Worm (Caenorhabditis elegans) whole organism, midembryonic: ENCODE data around the gene nspc-4.
"Not testable (repeated sequence)": the region's sequence is repeated elsewhere in the genome, so short reads cannot be mapped to it uniquely, and the experiment has no call there.

Experiments
- T22C8.4 ChIP-seq: fragments of 200-800 bp; sonication (Bioruptor generic); IDR thresholded peaks from 2 replicates; pipeline ENCODE4 v1.3.6; 2022; ENCODE audit warnings: missing genetic modification characterization, missing compliant biosample characterization
- cog-1 ChIP-seq: sonication (generic microtip); optimal IDR thresholded peaks from 2 replicates; lab custom pipeline; 2016; ENCODE audit warnings: missing genetic modification characterization, missing compliant biosample characterization
- flt-1 ChIP-seq: fragments of 200-800 bp; sonication (Bioruptor generic); IDR thresholded peaks from 2 replicates; pipeline ENCODE4 v1.3.6; 2022; ENCODE audit warnings: missing genetic modification characterization, missing compliant biosample characterization
- klf-2 ChIP-seq: fragments of 200-800 bp; sonication (Bioruptor generic); conservative IDR thresholded peaks from 2 replicates; pipeline ENCODE4 v1.3.6; 2022; ENCODE audit warnings: missing genetic modification reagents, missing genetic modification characterization, missing compliant biosample characterization
- med-1 ChIP-seq: sonication (generic microtip); optimal IDR thresholded peaks from 2 replicates; lab custom pipeline; 2017; ENCODE audit warnings: missing genetic modification characterization, mild to moderate bottlenecking, missing compliant biosample characterization, antibody characterized with exemption, missing genetic modification reagents; ENCODE audit not compliant: insufficient read depth
- ref-1 ChIP-seq: fragments of 200-800 bp; sonication (Bioruptor generic); conservative IDR thresholded peaks from 2 replicates; pipeline ENCODE4 v1.3.6; 2022; ENCODE audit warnings: missing genetic modification reagents, missing genetic modification characterization, missing compliant biosample characterization
- tab-1 ChIP-seq: fragments of 200-800 bp; sonication (Bioruptor generic); IDR thresholded peaks from 2 replicates; pipeline ENCODE4 v1.3.6; 2022; ENCODE audit warnings: missing genetic modification characterization, missing compliant biosample characterization
- ztf-23 ChIP-seq: fragments of 200-800 bp; sonication (Bioruptor generic); IDR thresholded peaks from 2 replicates; pipeline ENCODE4 v1.3.6; 2022; ENCODE audit warnings: missing genetic modification reagents, missing genetic modification characterization, missing compliant biosample characterization
- ztf-29 ChIP-seq: fragments of 200-800 bp; sonication (Bioruptor generic); IDR thresholded peaks from 2 replicates; pipeline ENCODE4 v1.3.6; 2022; ENCODE audit warnings: missing genetic modification reagents, missing genetic modification characterization, missing compliant biosample characterization

The nspc-4 gene

ce11 chrX:8551687-8552327 lies 13.6 kb upstream of the nspc-4 start, which contains the start of gene dhhc-14:
Gene dhhc-14, plus strand, starts transcription at chrX:8552277.
- TF ChIP-seq ztf-29 (GFP tag; lab: Robert Waterston, UW) (no peak), flt-1 (GFP tag; lab: Robert Waterston, UW) (0 out of 2 replicates have a peak, but pooled peaks have one; percentile 52), ref-1 (no peak), cog-1 (tag; lab: Kevin White, UChicago) (peak; percentile 37), klf-2 (GFP tag; lab: Robert Waterston, UW) (no peak), ztf-23 (GFP tag; lab: Robert Waterston, UW) (peak; percentile 64; the same call in 1 of the 2 replicates), med-1 (GFP tag; lab: Kevin White, UChicago) (no peak), T22C8.4 (GFP tag; lab: Robert Waterston, UW) (no peak), tab-1 (GFP tag; lab: Robert Waterston, UW) (no peak)

- no peak for TF ChIP-seq tab-1 (GFP tag; lab: Robert Waterston, UW)
- no peak for TF ChIP-seq ref-1
- TF ChIP-seq klf-2 (GFP tag; lab: Robert Waterston, UW): no peak
- TF ChIP-seq flt-1 (GFP tag; lab: Robert Waterston, UW): no peak
- no peak for TF ChIP-seq ztf-23 (GFP tag; lab: Robert Waterston, UW)
- no peak for TF ChIP-seq T22C8.4 (GFP tag; lab: Robert Waterston, UW)
- no peak for TF ChIP-seq cog-1 (tag; lab: Kevin White, UChicago)
- no peak for TF ChIP-seq ztf-29 (GFP tag; lab: Robert Waterston, UW)
- TF ChIP-seq med-1 (GFP tag; lab: Kevin White, UChicago): no peak
These were observed 11.9 kb upstream of the nspc-4 start for ce11 chrX:8550099-8550498.

- TF ChIP-seq cog-1 (tag; lab: Kevin White, UChicago) (no peak), flt-1 (GFP tag; lab: Robert Waterston, UW) (no peak), ztf-23 (GFP tag; lab: Robert Waterston, UW) (no peak), T22C8.4 (GFP tag; lab: Robert Waterston, UW) (no peak), ztf-29 (GFP tag; lab: Robert Waterston, UW) (no peak), klf-2 (GFP tag; lab: Robert Waterston, UW) (no peak), med-1 (GFP tag; lab: Kevin White, UChicago) (no peak), ref-1 (no peak), tab-1 (GFP tag; lab: Robert Waterston, UW) (no peak)
These were observed 10.9 kb upstream of the nspc-4 start, which contains the start of gene D2021.4 for ce11 chrX:8549026-8549425. Gene D2021.4, minus strand, starts transcription at chrX:8549073.

ce11 chrX:8545971-8546442 lies 7.8 kb upstream of the nspc-4 start, which contains the start of gene sdha-1:
Gene sdha-1, minus strand, starts transcription at chrX:8546021.
- peak; percentile 10 for TF ChIP-seq cog-1 (tag; lab: Kevin White, UChicago)
- no peak for TF ChIP-seq T22C8.4 (GFP tag; lab: Robert Waterston, UW)

- TF ChIP-seq klf-2 (GFP tag; lab: Robert Waterston, UW); ref-1; ztf-23 (GFP tag; lab: Robert Waterston, UW): not testable (repeated sequence)
These were observed 3.4 kb upstream of the nspc-4 start, which contains the start of gene nspc-7 for ce11 chrX:8541562-8541961. Gene nspc-7, plus strand, starts transcription at chrX:8541862.

- TF ChIP-seq ztf-29 (GFP tag; lab: Robert Waterston, UW) (no peak), flt-1 (GFP tag; lab: Robert Waterston, UW) (no peak), cog-1 (tag; lab: Kevin White, UChicago) (no peak), ref-1 (no peak), klf-2 (GFP tag; lab: Robert Waterston, UW) (no peak), ztf-23 (GFP tag; lab: Robert Waterston, UW) (no peak), tab-1 (GFP tag; lab: Robert Waterston, UW) (no peak), T22C8.4 (GFP tag; lab: Robert Waterston, UW) (no peak), med-1 (GFP tag; lab: Kevin White, UChicago) (no peak)
These were observed 1.4 kb downstream of the nspc-4 start, which contains the start of gene nspc-3 for ce11 chrX:8536791-8537190. Gene nspc-3, plus strand, starts transcription at chrX:8537091.

- TF ChIP-seq ztf-29 (GFP tag; lab: Robert Waterston, UW); ref-1; ztf-23 (GFP tag; lab: Robert Waterston, UW): not testable (repeated sequence)
These were observed 3.2 kb downstream of the nspc-4 start, which contains the start of gene nspc-1 for ce11 chrX:8535006-8535405. Gene nspc-1, minus strand, starts transcription at chrX:8535106.

- TF ChIP-seq klf-2 (GFP tag; lab: Robert Waterston, UW) (no peak), ztf-29 (GFP tag; lab: Robert Waterston, UW) (no peak), tab-1 (GFP tag; lab: Robert Waterston, UW) (no peak), ref-1 (no peak), cog-1 (tag; lab: Kevin White, UChicago) (no peak), ztf-23 (GFP tag; lab: Robert Waterston, UW) (no peak), med-1 (GFP tag; lab: Kevin White, UChicago) (no peak), flt-1 (GFP tag; lab: Robert Waterston, UW) (no peak)
These were observed 10.2 kb downstream of the nspc-4 start, which contains the start of gene flp-5 for ce11 chrX:8527950-8528349. Gene flp-5, plus strand, starts transcription at chrX:8528250.

- TF ChIP-seq tab-1 (GFP tag; lab: Robert Waterston, UW) (no peak), med-1 (GFP tag; lab: Kevin White, UChicago) (no peak), ztf-29 (GFP tag; lab: Robert Waterston, UW) (no peak), T22C8.4 (GFP tag; lab: Robert Waterston, UW) (no peak), flt-1 (GFP tag; lab: Robert Waterston, UW) (no peak), ref-1 (no peak), klf-2 (GFP tag; lab: Robert Waterston, UW) (no peak), cog-1 (tag; lab: Kevin White, UChicago) (no peak), ztf-23 (GFP tag; lab: Robert Waterston, UW) (no peak)
These were observed 15.2 kb downstream of the nspc-4 start for ce11 chrX:8523000-8523399.
